Fruit fly (Drosophila melanogaster) whole organism, prepupa: ENCODE measurements around the gene Fit2.

Experiments
- CG10631 ChIP-seq: fragments of 200-800 bp; sonication (Bioruptor generic); optimal IDR thresholded peaks from 2 replicates; lab custom pipeline; 2016; ENCODE audit warnings: missing biosample characterization, missing genetic modification characterization
- CG11294 ChIP-seq: fragments of 200-800 bp; sonication (Bioruptor generic); IDR thresholded peaks from 2 replicates; pipeline ENCODE4 v1.3.6; 2022; ENCODE audit warnings: missing biosample characterization, missing genetic modification characterization
- CG34406 ChIP-seq: fragments of 200-800 bp; sonication (Bioruptor generic); optimal IDR thresholded peaks from 3 replicates; lab custom pipeline; 2016; ENCODE audit warnings: missing biosample characterization, missing genetic modification characterization
- CG6808 ChIP-seq: fragments of 200-800 bp; sonication (Bioruptor generic); optimal IDR thresholded peaks from 3 replicates; lab custom pipeline; 2017; ENCODE audit warnings: missing biosample characterization, missing genetic modification characterization, mild to moderate bottlenecking, moderate library complexity, missing genetic modification reagents
- CG7368 ChIP-seq: fragments of 200-800 bp; sonication (Bioruptor generic); optimal IDR thresholded peaks from 3 replicates; lab custom pipeline; 2016; ENCODE audit warnings: missing biosample characterization, missing genetic modification characterization
- CG8119 ChIP-seq: fragments of 200-800 bp; sonication (Bioruptor generic); IDR thresholded peaks from 3 replicates; pipeline ENCODE4 v1.3.6; 2022; ENCODE audit warnings: missing biosample characterization, missing genetic modification characterization
- Gug ChIP-seq: fragments of 200-800 bp; sonication (Bioruptor generic); IDR thresholded peaks from 2 replicates; pipeline ENCODE4 v1.3.6; 2022; ENCODE audit warnings: missing biosample characterization, missing genetic modification characterization
- Sox102F ChIP-seq: fragments of 200-800 bp; sonication (Bioruptor generic); optimal IDR thresholded peaks from 2 replicates; lab custom pipeline; 2016; ENCODE audit warnings: missing biosample characterization, mild to moderate bottlenecking, missing genetic modification characterization
- dac ChIP-seq: fragments of 200-800 bp; sonication (Bioruptor generic); optimal IDR thresholded peaks from 2 replicates; lab custom pipeline; 2017; ENCODE audit warnings: missing biosample characterization, mild to moderate bottlenecking, missing genetic modification characterization
- ss ChIP-seq, 2 experiments: fragments of 200-800 bp; sonication (Bioruptor generic); optimal IDR thresholded peaks; 2 replicates in 1 of 2; 3 replicates in 1 of 2; lab custom pipeline; 2017 to 2018; ENCODE audit warnings: mild to moderate bottlenecking in 2 of 2, missing biosample characterization in 2 of 2, missing genetic modification characterization in 2 of 2, moderate library complexity in 1 of 2

dm6 chr3L:17055467-17055877 lies 31.3 kb downstream of the Fit2 start, which contains the start of gene CG7724:
- TF ChIP-seq ss (GFP tag; optimal IDR thresholded peaks at IDR 0.05; lab: Kevin White, UChicago): peak in 1 of 2 experiments; percentile 3
- no peak for TF ChIP-seq Sox102F
- no peak for TF ChIP-seq CG34406 (GFP tag; lab: Kevin White, UChicago)
- TF ChIP-seq CG7368 (GFP tag; lab: Kevin White, UChicago): no peak
- no peak for TF ChIP-seq CG8119 (GFP tag; lab: Robert Waterston, UW)
- no peak for TF ChIP-seq CG6808 (GFP tag; lab: Kevin White, UChicago)
- no peak for TF ChIP-seq CG10631
- TF ChIP-seq CG11294 (GFP tag; lab: Robert Waterston, UW): no peak
- TF ChIP-seq dac (GFP tag; lab: Kevin White, UChicago): no peak
- no peak for TF ChIP-seq Gug (GFP tag; lab: Robert Waterston, UW)
